Worm (Caenorhabditis elegans): ENCODE measurements around the gene nspf-1.

DNA sequence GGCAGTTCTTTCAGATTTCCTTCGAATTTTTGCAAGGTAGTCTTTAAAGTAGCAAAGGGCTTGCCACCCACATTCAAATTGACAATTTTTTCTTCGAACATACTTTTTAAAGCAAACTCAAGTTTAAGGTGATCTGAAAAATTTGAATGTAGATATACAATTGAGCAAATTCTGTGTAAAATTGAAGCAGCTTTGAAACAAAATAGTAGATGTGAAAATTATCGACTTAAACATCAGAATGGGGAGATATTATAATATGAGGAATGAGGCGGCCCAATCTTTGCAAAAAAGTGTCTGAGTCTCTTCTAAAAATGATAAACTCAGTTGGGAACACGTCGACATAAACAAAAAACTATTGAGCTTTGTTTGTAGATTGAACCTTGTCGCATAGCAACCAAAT is 42.9 kb upstream of the nspf-1 start, which contains the start of gene F22E5.11:
- TF ChIP-seq lsy-2 (tag; optimal IDR thresholded peaks at IDR 0.05) = no peak
- TF ChIP-seq ceh-62 (tag; optimal IDR thresholded peaks at IDR 0.05) = no peak
- TF ChIP-seq lin-15B (tag; optimal IDR thresholded peaks at IDR 0.05) = no peak
- TF ChIP-seq nhr-41 (GFP tag; IDR thresholded peaks at IDR 0.05) = no peak
- TF ChIP-seq T20F7.1 (GFP tag; optimal IDR thresholded peaks at IDR 0.05) = no peak
- no peak for TF ChIP-seq unc-62 (GFP tag; optimal IDR thresholded peaks at IDR 0.05 in 1 of 2)
- no peak for TF ChIP-seq unc-62 (tag; optimal IDR thresholded peaks at IDR 0.05)
- TF ChIP-seq unc-39 (tag; optimal IDR thresholded peaks at IDR 0.05) = no peak
- TF ChIP-seq daf-8 (GFP tag; IDR thresholded peaks at IDR 0.05) = no peak
- no peak for TF ChIP-seq aly-2 (tag; optimal IDR thresholded peaks at IDR 0.05)
- no peak for TF ChIP-seq nhr-28 (tag; optimal IDR thresholded peaks at IDR 0.05)
- TF ChIP-seq zag-1 (tag; optimal IDR thresholded peaks at IDR 0.05) = no peak
- TF ChIP-seq nhr-76 (tag; optimal IDR thresholded peaks at IDR 0.05) = no peak
- TF ChIP-seq lin-1 (GFP tag; IDR thresholded peaks at IDR 0.05) = no peak

Data from whole organism, L4 larva.